Worm (Caenorhabditis elegans) whole organism, L2 larva: ENCODE data around the gene T16H12.3.

Source experiments
- R02D3.7 ChIP-seq: fragments of 150-350 bp; optimal IDR thresholded peaks from 2 replicates; lab custom pipeline; 2014; ENCODE audit warnings: missing biosample characterization, missing genetic modification characterization
- lin-39 ChIP-seq: fragments of 150-350 bp; optimal IDR thresholded peaks from 2 replicates; lab custom pipeline; 2014; ENCODE audit warnings: missing biosample characterization, missing genetic modification reagents, missing genetic modification characterization
- lsy-2 ChIP-seq, 2 experiments: fragments of 150-350 bp in 1 of 2; sonication (generic microtip) in 1 of 2; optimal IDR thresholded peaks; 2 replicates each; lab custom pipeline; 2014 to 2017; ENCODE audit warnings: missing biosample characterization in 2 of 2, missing genetic modification characterization in 2 of 2
- nhr-10 ChIP-seq: sonication (generic microtip); optimal IDR thresholded peaks from 2 replicates; lab custom pipeline; 2017; ENCODE audit warnings: missing biosample characterization, missing genetic modification characterization
- nhr-11 ChIP-seq: fragments of 150-350 bp; optimal IDR thresholded peaks from 2 replicates; lab custom pipeline; 2014; ENCODE audit warnings: missing biosample characterization, missing genetic modification characterization
- nhr-12 ChIP-seq: fragments of 150-350 bp; optimal IDR thresholded peaks from 2 replicates; lab custom pipeline; 2014; ENCODE audit warnings: missing biosample characterization, missing genetic modification characterization
- nhr-129 ChIP-seq: fragments of 150-350 bp; optimal IDR thresholded peaks from 2 replicates; lab custom pipeline; 2014; ENCODE audit warnings: missing biosample characterization, missing genetic modification characterization
- nhr-23 ChIP-seq: fragments of 150-350 bp; optimal IDR thresholded peaks from 2 replicates; lab custom pipeline; 2014; ENCODE audit warnings: missing biosample characterization, missing genetic modification reagents, missing genetic modification characterization
- nhr-77 ChIP-seq: fragments of 150-350 bp; optimal IDR thresholded peaks from 2 replicates; lab custom pipeline; 2014; ENCODE audit warnings: missing biosample characterization, missing genetic modification characterization
- skn-1 ChIP-seq: sonication (generic microtip); optimal IDR thresholded peaks from 2 replicates; lab custom pipeline; 2017; ENCODE audit warnings: missing biosample characterization, missing genetic modification characterization
- snpc-4 ChIP-seq: fragments of 150-350 bp; optimal IDR thresholded peaks from 2 replicates; lab custom pipeline; 2014; ENCODE audit warnings: missing biosample characterization, missing genetic modification characterization
- unc-39 ChIP-seq: fragments of 150-350 bp; optimal IDR thresholded peaks from 2 replicates; lab custom pipeline; 2014; ENCODE audit warnings: missing biosample characterization, missing genetic modification characterization
- unc-62 ChIP-seq: fragments of 150-350 bp; optimal IDR thresholded peaks from 2 replicates; lab custom pipeline; 2014; ENCODE audit warnings: missing biosample characterization, missing genetic modification reagents, missing genetic modification characterization
- zag-1 ChIP-seq: fragments of 150-350 bp; optimal IDR thresholded peaks from 2 replicates; lab custom pipeline; 2014; ENCODE audit warnings: missing biosample characterization, missing genetic modification characterization

DNA sequence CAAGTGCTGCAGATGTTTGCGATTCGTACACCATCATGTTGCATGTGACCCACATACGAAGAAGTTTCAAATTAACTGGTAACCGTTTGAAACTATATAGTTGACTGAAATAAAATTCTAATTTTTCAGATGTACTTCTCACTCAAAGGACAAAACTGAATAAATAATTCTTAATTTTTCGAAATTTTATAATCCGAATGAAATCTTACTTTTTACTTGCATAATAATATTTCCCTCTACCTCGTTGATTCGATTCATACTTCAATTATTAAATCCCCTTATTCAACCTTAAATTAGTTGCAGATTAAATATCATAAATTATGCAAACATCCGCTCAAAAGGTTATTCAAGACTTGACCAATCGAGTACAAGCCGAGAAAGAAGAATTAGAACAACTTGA is 2.9 kb upstream of the T16H12.3 start, which contains the start of gene T16H12.2:
- no peak for TF ChIP-seq unc-62 (GFP tag; lab: Kevin White, UChicago)
- TF ChIP-seq nhr-77 (tag; lab: Kevin White, UChicago): no peak
- TF ChIP-seq skn-1 (tag; lab: Kevin White, UChicago): no peak
- no peak for TF ChIP-seq unc-39
- no peak for TF ChIP-seq nhr-10
- TF ChIP-seq snpc-4 (tag; lab: Kevin White, UChicago): no peak
- TF ChIP-seq zag-1 (tag; lab: Kevin White, UChicago): no peak
- no peak for TF ChIP-seq nhr-129 (tag; lab: Kevin White, UChicago)
- TF ChIP-seq nhr-23 (tag; lab: Kevin White, UChicago): no peak
- TF ChIP-seq nhr-11 (tag; lab: Kevin White, UChicago): no peak
- no peak for TF ChIP-seq lsy-2 (tag; optimal IDR thresholded peaks at IDR 0.05; lab: Kevin White, UChicago)
- TF ChIP-seq nhr-12: no peak
- TF ChIP-seq lin-39: no peak
- no peak for TF ChIP-seq R02D3.7 (tag; lab: Kevin White, UChicago)
